Worm (Caenorhabditis elegans): ENCODE measurements around the gene Y55F3BR.1.

ce11 chrIV:842095-842494 is 32.5 kb upstream of the Y55F3BR.1 start, which contains the start of gene Y55F3BR.6:
- TF ChIP-seq flt-1 (GFP tag; IDR thresholded peaks at IDR 0.05) = no peak
- TF ChIP-seq ztf-23 (GFP tag; IDR thresholded peaks at IDR 0.05) = no peak
- no peak for TF ChIP-seq cog-1 (tag; optimal IDR thresholded peaks at IDR 0.05)
- no peak for TF ChIP-seq klf-2 (GFP tag; conservative IDR thresholded peaks at IDR 0.05)
